Worm (Caenorhabditis elegans) whole organism, early embryonic: ENCODE measurements around the gene sgo-1.

Experiments used
- B0310.2 ChIP-seq: sonication (generic microtip); optimal IDR thresholded peaks from 2 replicates; lab custom pipeline; 2016; ENCODE audit warnings: mild to moderate bottlenecking, missing genetic modification characterization, missing compliant biosample characterization
- F13C5.2 ChIP-seq: sonication (generic microtip); optimal IDR thresholded peaks from 2 replicates; lab custom pipeline; 2017; ENCODE audit warnings: mild to moderate bottlenecking, missing genetic modification characterization, inconsistent platforms, missing compliant biosample characterization
- ama-1 ChIP-seq: fragments of 150-350 bp; optimal IDR thresholded peaks from 2 replicates; lab custom pipeline; 2014
- ets-7 ChIP-seq: sonication (generic microtip); optimal IDR thresholded peaks from 2 replicates; lab custom pipeline; 2016; ENCODE audit warnings: missing genotype, missing genetic modification characterization, missing compliant biosample characterization
- flt-1 ChIP-seq: fragments of 200-800 bp; sonication (Bioruptor generic); IDR thresholded peaks from 2 replicates; pipeline ENCODE4 v1.3.6; 2022; ENCODE audit warnings: missing genetic modification characterization, missing compliant biosample characterization
- pes-1 ChIP-seq: fragments of 200-800 bp; sonication (Bioruptor generic); IDR thresholded peaks from 2 replicates; pipeline ENCODE4 v1.3.6; 2022; ENCODE audit warnings: missing genetic modification reagents, missing genetic modification characterization, missing compliant biosample characterization
- sea-1 ChIP-seq: fragments of 200-800 bp; sonication (Bioruptor generic); conservative IDR thresholded peaks from 2 replicates; pipeline ENCODE4 v1.3.6; 2022; ENCODE audit warnings: missing genetic modification characterization, missing compliant biosample characterization

ce11 chrIV:7753108-7753507 lies 43.2 kb downstream of the sgo-1 start, which contains the start of gene col-14:
- TF ChIP-seq sea-1 = no peak
- no peak for TF ChIP-seq pes-1 (GFP tag; lab: Robert Waterston, UW)
- TF ChIP-seq ama-1 (lab: Kevin White, UChicago) = no peak
- no peak for TF ChIP-seq B0310.2 (tag; lab: Kevin White, UChicago)
- TF ChIP-seq ets-7 (tag; lab: Kevin White, UChicago) = no peak
- TF ChIP-seq F13C5.2 (tag; lab: Kevin White, UChicago) = no peak
- no peak for TF ChIP-seq flt-1 (GFP tag; lab: Robert Waterston, UW)
